Fruit fly (Drosophila melanogaster): ENCODE measurements around the gene Dlip1.

The Dlip1 gene

DNA sequence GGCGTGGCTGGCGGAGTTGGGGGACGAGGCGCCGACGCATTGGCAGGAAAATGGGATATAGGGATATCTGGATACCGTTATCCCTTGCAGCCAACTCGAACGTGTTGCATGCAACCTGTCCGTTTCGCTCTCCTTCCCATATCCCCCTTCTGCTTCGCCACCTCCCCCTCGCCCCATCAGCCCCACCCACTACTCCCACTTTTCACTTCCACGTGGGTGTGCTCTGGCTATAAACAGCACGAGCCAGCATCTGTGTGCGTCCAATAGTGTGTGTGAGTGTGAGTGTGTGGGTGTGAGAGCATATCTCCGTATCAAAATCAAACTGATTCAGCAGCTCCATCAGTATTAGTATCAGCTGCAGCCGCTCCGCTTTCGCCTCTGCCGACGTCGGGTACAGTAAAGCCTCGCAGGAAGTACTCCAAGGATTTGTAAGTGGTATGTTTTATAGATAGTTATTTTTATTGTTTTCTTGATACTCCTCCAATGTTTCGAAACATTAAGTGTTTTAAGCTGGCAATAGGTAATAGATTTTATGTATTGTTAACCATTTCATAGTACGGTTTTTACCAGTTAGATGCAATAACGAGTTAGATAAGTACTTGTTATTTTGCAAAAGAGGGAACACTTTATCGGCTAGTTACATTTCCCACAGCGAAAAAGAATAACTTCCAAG lies 39.3 kb upstream of the Dlip1 start (continued):
- no peak for TF ChIP-seq CG10631 (GFP tag; optimal IDR thresholded peaks at IDR 0.05)
- TF ChIP-seq Eip93F (GFP tag; optimal IDR thresholded peaks at IDR 0.05) = no peak
- TF ChIP-seq CG3032 (tag; optimal IDR thresholded peaks at IDR 0.05) = no peak
- no peak for TF ChIP-seq Hr38 (GFP tag; optimal IDR thresholded peaks at IDR 0.05)
- no peak for TF ChIP-seq CG8119 (GFP tag; IDR thresholded peaks at IDR 0.05)
- no peak for TF ChIP-seq Eip75B (GFP tag; optimal IDR thresholded peaks at IDR 0.05)
- no peak for TF ChIP-seq OdsH (GFP tag; optimal IDR thresholded peaks at IDR 0.05)
- peak; percentile 37 for TF ChIP-seq CG10669 (GFP tag; optimal IDR thresholded peaks at IDR 0.05)
- TF ChIP-seq CG3919 (GFP tag; optimal IDR thresholded peaks at IDR 0.05) = peak; percentile 22

DNA sequence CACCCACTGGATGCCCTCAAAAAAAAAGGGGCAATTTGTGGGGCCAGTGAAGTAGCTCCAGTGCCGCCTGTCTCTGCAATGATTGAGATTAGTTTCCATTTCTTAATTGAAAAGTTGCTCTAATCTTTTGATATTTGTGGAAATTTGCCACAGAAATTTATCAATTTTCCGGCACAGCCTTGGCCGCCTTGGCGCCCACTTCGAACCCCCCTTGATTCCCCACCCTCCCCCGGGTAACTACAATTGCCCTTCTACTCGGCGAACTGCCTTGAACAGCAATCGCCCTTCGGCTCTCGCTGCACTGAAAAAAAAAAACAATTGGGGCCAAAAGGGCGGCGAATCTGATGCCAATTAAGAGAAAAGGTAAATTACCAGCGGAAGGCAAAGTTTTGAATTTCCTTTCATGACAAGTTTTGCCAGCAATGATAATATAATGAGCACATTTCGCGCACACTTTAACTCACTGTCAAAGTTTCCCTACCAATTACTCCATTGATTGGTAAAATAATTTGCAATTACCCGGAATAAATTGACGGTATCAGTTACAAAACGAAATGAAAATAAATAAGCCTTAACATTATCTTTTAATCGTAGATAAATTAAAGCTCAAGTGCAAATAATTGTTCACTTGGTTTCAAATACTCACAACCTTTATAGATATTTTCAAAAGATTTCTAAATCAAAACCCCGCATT lies 38.6 kb upstream of the Dlip1 start:
- TF ChIP-seq dac (GFP tag; optimal IDR thresholded peaks at IDR 0.05) (no peak), svp (GFP tag) (peak; percentile 53), cyc (GFP tag; optimal IDR thresholded peaks at IDR 0.05) (no peak), CG11294 (GFP tag; IDR thresholded peaks at IDR 0.05) (no peak), pdm3 (GFP tag; optimal IDR thresholded peaks at IDR 0.05) (no peak), CG32006 (GFP tag; optimal IDR thresholded peaks at IDR 0.05) (peak; percentile 32), Sox14 (GFP tag; optimal IDR thresholded peaks at IDR 0.05) (no peak), CG10669 (GFP tag; optimal IDR thresholded peaks at IDR 0.05) (no peak), Eip93F (GFP tag; optimal IDR thresholded peaks at IDR 0.05) (no peak), CG34406 (GFP tag; optimal IDR thresholded peaks at IDR 0.05) (no peak), topi (GFP tag; optimal IDR thresholded peaks at IDR 0.05) (no peak), CG7368 (GFP tag; optimal IDR thresholded peaks at IDR 0.05) (no peak), CG3919 (GFP tag; optimal IDR thresholded peaks at IDR 0.05) (peak; percentile 2), Hr39 (GFP tag; optimal IDR thresholded peaks at IDR 0.05) (no peak), Blimp-1 (GFP tag; optimal IDR thresholded peaks at IDR 0.05) (no peak), Eip78C (GFP tag) (peak; percentile 49), Ets21C (GFP tag; optimal IDR thresholded peaks at IDR 0.05) (no peak), ss (GFP tag; optimal IDR thresholded peaks at IDR 0.05) (no peak), fd59A (GFP tag; optimal IDR thresholded peaks at IDR 0.05) (no peak), Sox15 (GFP tag; optimal IDR thresholded peaks at IDR 0.05) (no peak), CG6163 (GFP tag; IDR thresholded peaks at IDR 0.05) (0 out of 3 replicates have a peak, but pooled peaks have one; percentile 25), Hr38 (GFP tag; optimal IDR thresholded peaks at IDR 0.05) (no peak), CG6792 (GFP tag; optimal IDR thresholded peaks at IDR 0.05) (no peak), CG15336 (GFP tag; IDR thresholded peaks at IDR 0.05) (no peak)

DNA sequence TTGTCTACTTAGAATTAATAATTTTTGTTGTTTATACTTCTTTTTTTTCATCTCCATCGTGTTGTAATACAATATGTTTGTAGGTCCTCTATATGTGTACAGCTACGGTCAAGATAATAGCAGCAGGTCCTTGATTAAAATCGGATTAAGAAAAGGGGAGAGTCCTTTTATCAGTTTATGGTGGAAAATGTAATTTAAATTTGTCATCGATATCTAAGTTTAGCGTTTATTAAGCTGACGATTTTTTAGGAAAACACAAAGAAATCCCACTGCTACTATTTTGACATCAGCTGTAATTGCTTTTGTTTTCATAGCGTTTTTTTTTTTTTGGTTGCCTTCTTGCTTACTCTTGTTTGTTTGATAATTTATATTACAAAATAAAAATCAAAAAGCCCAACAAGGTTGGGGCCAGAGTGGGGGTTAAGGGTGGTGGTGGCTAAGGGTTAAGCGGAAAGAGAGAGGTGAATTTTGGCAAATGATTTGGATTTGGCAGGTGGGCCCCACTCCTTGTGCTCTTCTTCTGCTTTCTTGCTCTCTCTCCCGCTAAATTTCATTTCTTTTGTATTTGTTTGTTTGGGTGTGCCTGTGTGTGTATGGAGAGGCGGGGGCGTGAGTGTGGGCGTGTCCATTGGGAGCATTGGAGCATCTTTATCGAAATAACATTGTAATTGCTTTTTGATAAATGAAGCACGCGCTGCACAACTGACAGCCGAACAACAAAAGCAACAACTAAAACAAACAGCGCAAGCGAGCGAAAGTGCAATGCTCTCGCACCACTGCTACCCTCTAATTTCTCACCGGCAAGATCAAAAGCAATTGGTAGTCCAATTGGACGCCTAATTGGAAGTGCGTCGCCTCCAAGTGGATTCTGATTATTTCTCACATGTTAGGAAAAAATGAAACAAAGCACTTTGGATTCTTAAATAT lies 37.3 kb upstream of the Dlip1 start:
- TF ChIP-seq fd85E (GFP tag; optimal IDR thresholded peaks at IDR 0.05) (no peak), CG6163 (GFP tag; IDR thresholded peaks at IDR 0.05) (peak; percentile 28; the same call in 1 of the 3 replicates), CG6854 (GFP tag; optimal IDR thresholded peaks at IDR 0.05) (no peak), Eip75B (GFP tag; optimal IDR thresholded peaks at IDR 0.05) (peak; percentile 34), CG16779 (tag; optimal IDR thresholded peaks at IDR 0.05) (no peak), topi (GFP tag; optimal IDR thresholded peaks at IDR 0.05) (peak; percentile 56), CG11902 (GFP tag; optimal IDR thresholded peaks at IDR 0.05) (no peak), Eip93F (GFP tag; optimal IDR thresholded peaks at IDR 0.05) (no peak), CG7368 (GFP tag; optimal IDR thresholded peaks at IDR 0.05) (no peak), CG11762 (GFP tag; optimal IDR thresholded peaks at IDR 0.05; ENCODE audit: insufficient read depth) (no peak), Sox102F (GFP tag; optimal IDR thresholded peaks at IDR 0.05) (peak; percentile 55), Ets96B (tag; optimal IDR thresholded peaks at IDR 0.05) (peak; percentile 42), fkh (GFP tag; optimal IDR thresholded peaks at IDR 0.05) (peak; percentile 26), dsx (GFP tag; optimal IDR thresholded peaks at IDR 0.05; ENCODE audit: poor library complexity, severe bottlenecking) (peak; percentile 9), Met (GFP tag; optimal IDR thresholded peaks at IDR 0.05) (peak; percentile 62), salr (GFP tag; optimal IDR thresholded peaks at IDR 0.05) (no peak), CG3919 (GFP tag; optimal IDR thresholded peaks at IDR 0.05) (peak; percentile 28), vri (GFP tag; optimal IDR thresholded peaks at IDR 0.05) (peak; percentile 33), CG9139 (GFP tag; optimal IDR thresholded peaks at IDR 0.05) (no peak), Hr38 (GFP tag; optimal IDR thresholded peaks at IDR 0.05) (no peak), CG31627 (GFP tag; optimal IDR thresholded peaks at IDR 0.05) (peak; percentile 25), Ets21C (GFP tag; optimal IDR thresholded peaks at IDR 0.05) (peak; percentile 26), CG8119 (GFP tag; IDR thresholded peaks at IDR 0.05) (peak; percentile 30; the same call in 1 of the 3 replicates), Blimp-1 (GFP tag; optimal IDR thresholded peaks at IDR 0.05) (no peak)
